Fruit fly (Drosophila melanogaster) whole organism: ENCODE measurements around the gene CG5863.
"Not testable (repeated sequence)": the region's sequence is repeated elsewhere in the genome, so short reads cannot be mapped to it uniquely, and the experiment has no call there.

ENCODE experiments used
- CG8478 ChIP-seq: fragments of >200 bp; optimal IDR thresholded peaks from 2 replicates; lab custom pipeline; 2018; ENCODE audit warnings: inconsistent platforms
- Dll ChIP-seq: fragments of >200 bp; optimal IDR thresholded peaks from 2 replicates; lab custom pipeline; 2017
- EcR ChIP-seq, 2 experiments: fragments of >200 bp; optimal IDR thresholded peaks; 2 replicates each; lab custom pipeline; 2017; ENCODE audit warnings: missing biosample characterization in 2 of 2, missing genetic modification characterization in 2 of 2, missing genetic modification reagents in 2 of 2
- pan ChIP-seq: fragments of >200 bp; optimal IDR thresholded peaks from 2 replicates; lab custom pipeline; 2017
- psq ChIP-seq: fragments of >200 bp; optimal IDR thresholded peaks from 2 replicates; lab custom pipeline; 2017
- usp ChIP-seq: fragments of >200 bp; optimal IDR thresholded peaks from 2 replicates; lab custom pipeline; 2017; ENCODE audit warnings: missing biosample characterization, missing genetic modification characterization, mixed read lengths

Gene CG5863

dm6 chr3R:17449402-17449801 is 38.5 kb downstream of the CG5863 start:
- TF ChIP-seq Dll (lab: Kevin White, UChicago) (no peak), EcR (GFP tag; optimal IDR thresholded peaks at IDR 0.05; lab: Kevin White, UChicago) (no peak), psq (lab: Kevin White, UChicago) (no peak), pan (lab: Kevin White, UChicago) (no peak), usp (GFP tag; lab: Kevin White, UChicago) (no peak), CG8478 (lab: Kevin White, UChicago) (no peak)

dm6 chr3R:17456676-17457075 is 45.8 kb downstream of the CG5863 start, which contains the start of gene CG14330:
TSS of gene CG14330 (minus strand) at chr3R:17456776.
- not testable (repeated sequence) for TF ChIP-seq psq, CG8478, pan (lab: Kevin White, UChicago)
